Fruit fly (Drosophila melanogaster): ENCODE measurements around the gene CG5946.
A peak's percentile ranks its signal among the peaks of the same experiment; 100 is the strongest.

The CG5946 gene

dm6 chr3L:11819639-11820456 is 2.2 kb downstream of the CG5946 start (continued):
- TF ChIP-seq pan (optimal IDR thresholded peaks at IDR 0.05) (no peak), pan (GFP tag; optimal IDR thresholded peaks at IDR 0.05 in 1 of 2, IDR thresholded peaks at IDR 0.05 in 1 of 2) (peak in 1 of 2 experiments; percentile 74), CG6791 (GFP tag; IDR thresholded peaks at IDR 0.05; ENCODE audit: partially characterized antibody) (no peak), fd96Cb (tag; optimal IDR thresholded peaks at IDR 0.05) (no peak), CG8089 (GFP tag; optimal IDR thresholded peaks at IDR 0.05) (no peak), gcm (GFP tag; optimal IDR thresholded peaks at IDR 0.05) (no peak), Hr78 (GFP tag; optimal IDR thresholded peaks at IDR 0.05) (peak in 1 of 2 experiments; percentile 85), Atf-2 (GFP tag; optimal IDR thresholded peaks at IDR 0.05) (peak; percentile 17), ab (GFP tag; optimal IDR thresholded peaks at IDR 0.05) (no peak), CG7556 (GFP tag; optimal IDR thresholded peaks at IDR 0.05) (peak; percentile 20), E2f1 (GFP tag; IDR thresholded peaks at IDR 0.05) (peak; percentile 30; the same call in 1 of the 2 replicates), dpn (GFP tag; optimal IDR thresholded peaks at IDR 0.05) (peak; percentile 32 to 45), schlank (tag; optimal IDR thresholded peaks at IDR 0.05) (no peak), nau (GFP tag; optimal IDR thresholded peaks at IDR 0.05) (peak; percentile 11), abd-A (tag; optimal IDR thresholded peaks at IDR 0.05) (no peak), CG12659 (GFP tag; optimal IDR thresholded peaks at IDR 0.05) (no peak), CG3065 (GFP tag; optimal IDR thresholded peaks at IDR 0.05) (no peak), dm (GFP tag; optimal IDR thresholded peaks at IDR 0.05) (peak; percentile 54), Ravus (GFP tag; IDR thresholded peaks at IDR 0.05) (no peak), bowl (GFP tag; IDR thresholded peaks at IDR 0.05) (no peak), Chrac-16 (GFP tag; optimal IDR thresholded peaks at IDR 0.05) (no peak), CG11560 (tag; IDR thresholded peaks at IDR 0.05) (no peak), CG11504 (tag; optimal IDR thresholded peaks at IDR 0.05) (peak; percentile 70), CG17385 (GFP tag; optimal IDR thresholded peaks at IDR 0.05) (peak; percentile 29), NfI (GFP tag; optimal IDR thresholded peaks at IDR 0.05) (peak; percentile 33), Vsx1 (GFP tag; optimal IDR thresholded peaks at IDR 0.05) (peak; percentile 73), pros (GFP tag; optimal IDR thresholded peaks at IDR 0.05) (no peak), CrebB (tag; optimal IDR thresholded peaks at IDR 0.05) (peak; percentile 63), CG8765 (GFP tag; IDR thresholded peaks at IDR 0.05) (no peak), chinmo (GFP tag; IDR thresholded peaks at IDR 0.05; ENCODE audit: partially characterized antibody) (peak; percentile 84; the same call in 3 of the 4 replicates), NC2β (GFP tag; optimal IDR thresholded peaks at IDR 0.05) (peak; percentile 1), HmgD (GFP tag; optimal IDR thresholded peaks at IDR 0.05) (no peak), ewg (GFP tag; optimal IDR thresholded peaks at IDR 0.05) (no peak), chm (GFP tag; IDR thresholded peaks at IDR 0.05) (peak; percentile 55; the same call in 1 of the 2 replicates), TFAM (GFP tag; optimal IDR thresholded peaks at IDR 0.05) (no peak), salm (tag; optimal IDR thresholded peaks at IDR 0.05) (no peak), Sry-β (GFP tag; optimal IDR thresholded peaks at IDR 0.05) (no peak), tna (GFP tag; IDR thresholded peaks at IDR 0.05; ENCODE audit: partially characterized antibody) (peak; percentile 13; the same call in 1 of the 2 replicates), CG7839 (tag; optimal IDR thresholded peaks at IDR 0.05) (peak; percentile 59), sr (GFP tag; IDR thresholded peaks at IDR 0.05) (no peak), ase (GFP tag; IDR thresholded peaks at IDR 0.05) (peak; percentile 55; the same call in 1 of the 3 replicates), Hand (GFP tag; optimal IDR thresholded peaks at IDR 0.05) (peak; percentile 25), sob (GFP tag; IDR thresholded peaks at IDR 0.05) (peak; percentile 63), Stat92E (GFP tag; optimal IDR thresholded peaks at IDR 0.05) (peak in 1 of 3 experiments; percentile 36), nerfin-2 (GFP tag; IDR thresholded peaks at IDR 0.05; ENCODE audit: partially characterized antibody) (no peak), pzg (GFP tag; optimal IDR thresholded peaks at IDR 0.05) (no peak), Atf3 (GFP tag; optimal IDR thresholded peaks at IDR 0.05) (peak; percentile 3), Abd-B (GFP tag; optimal IDR thresholded peaks at IDR 0.05) (no peak)

Measured in whole organism, embryonic.